Fruit fly (Drosophila melanogaster) whole organism, embryonic: ENCODE results near the gene CG14731.

Experiments
- Ada2b ChIP-seq: fragments of 200-800 bp; sonication (Bioruptor generic); IDR thresholded peaks from 2 replicates; pipeline ENCODE4 v1.3.6; 2022; ENCODE audit warnings: missing biosample characterization, missing genetic modification characterization
- BEAF-32 ChIP-seq: fragments of 200-800 bp; sonication (Bioruptor generic); optimal IDR thresholded peaks from 3 replicates; lab custom pipeline; 2017; ENCODE audit warnings: missing biosample characterization, missing genetic modification characterization, mild to moderate bottlenecking, moderate library complexity, missing genetic modification reagents
- CG12219 ChIP-seq: fragments of 200-800 bp; sonication (Bioruptor generic); optimal IDR thresholded peaks from 3 replicates; lab custom pipeline; 2018; ENCODE audit warnings: missing biosample characterization, mild to moderate bottlenecking, missing genetic modification characterization
- CG1233 ChIP-seq: fragments of 200-800 bp; sonication (Bioruptor generic); optimal IDR thresholded peaks from 4 replicates; lab custom pipeline; 2018; ENCODE audit warnings: missing biosample characterization, mild to moderate bottlenecking, missing genetic modification characterization
- CG13287 ChIP-seq: fragments of 200-800 bp; sonication (Bioruptor generic); IDR thresholded peaks from 2 replicates; pipeline ENCODE4 v1.3.6; 2022; ENCODE audit warnings: missing biosample characterization, missing genetic modification characterization; ENCODE audit not compliant: partially characterized antibody
- CG13894 ChIP-seq: fragments of 200-800 bp; sonication (Bioruptor generic); optimal IDR thresholded peaks from 3 replicates; lab custom pipeline; 2018; ENCODE audit warnings: missing biosample characterization, mild to moderate bottlenecking, missing genetic modification characterization, moderate library complexity
- CG15073 ChIP-seq: fragments of 200-800 bp; sonication (Bioruptor generic); optimal IDR thresholded peaks from 2 replicates; lab custom pipeline; 2016; ENCODE audit warnings: missing biosample characterization, missing genetic modification characterization
- CG1529 ChIP-seq: fragments of 200-800 bp; sonication (Bioruptor generic); optimal IDR thresholded peaks from 3 replicates; lab custom pipeline; 2018; ENCODE audit warnings: missing biosample characterization, missing genetic modification characterization
- CG17829 ChIP-seq: fragments of 200-800 bp; optimal IDR thresholded peaks from 2 replicates; lab custom pipeline; 2019; ENCODE audit warnings: missing biosample characterization, mild to moderate bottlenecking, missing genetic modification characterization, moderate library complexity
- CG18011 ChIP-seq: fragments of 200-800 bp; sonication (Bioruptor generic); optimal IDR thresholded peaks from 2 replicates; lab custom pipeline; 2017; ENCODE audit warnings: missing biosample characterization, missing genetic modification characterization, mild to moderate bottlenecking, moderate library complexity, missing genotype
- CG18599 ChIP-seq: fragments of 200-800 bp; sonication (Bioruptor generic); optimal IDR thresholded peaks from 3 replicates; lab custom pipeline; 2017; ENCODE audit warnings: missing biosample characterization, missing genetic modification characterization, mild to moderate bottlenecking, moderate library complexity, missing genetic modification reagents
- CG3163 ChIP-seq: fragments of 200-800 bp; sonication (Bioruptor generic); optimal IDR thresholded peaks from 3 replicates; lab custom pipeline; 2016; ENCODE audit warnings: missing biosample characterization, missing genetic modification characterization
- CG32532 ChIP-seq: fragments of 200-800 bp; sonication (Bioruptor generic); IDR thresholded peaks from 2 replicates; pipeline ENCODE4 v1.3.6; 2022; ENCODE audit warnings: missing biosample characterization, missing genetic modification characterization
- CG3407 ChIP-seq: fragments of 200-800 bp; sonication (Bioruptor generic); optimal IDR thresholded peaks from 2 replicates; lab custom pipeline; 2018; ENCODE audit warnings: missing biosample characterization, mild to moderate bottlenecking, missing genetic modification characterization
- CG34422 ChIP-seq: fragments of 200-800 bp; sonication (Bioruptor generic); IDR thresholded peaks from 3 replicates; pipeline ENCODE4 v1.3.6; 2022; ENCODE audit warnings: missing biosample characterization, missing genetic modification characterization
- CG5953 ChIP-seq: fragments of 200-800 bp; sonication (Bioruptor generic); IDR thresholded peaks from 2 replicates; pipeline ENCODE4 v1.3.6; 2022; ENCODE audit warnings: missing biosample characterization, missing genetic modification characterization
- CG7963 ChIP-seq: fragments of 200-800 bp; sonication (Bioruptor generic); IDR thresholded peaks from 3 replicates; pipeline ENCODE4 v1.3.6; 2022; ENCODE audit warnings: missing biosample characterization, missing genetic modification characterization; ENCODE audit not compliant: partially characterized antibody
- CHES-1-like ChIP-seq: fragments of 200-800 bp; sonication (Bioruptor generic); optimal IDR thresholded peaks from 2 replicates; lab custom pipeline; 2016; ENCODE audit warnings: missing biosample characterization, missing genetic modification characterization
- Dip2 ChIP-seq: fragments of 200-800 bp; sonication (Bioruptor generic); IDR thresholded peaks from 2 replicates; pipeline ENCODE4 v1.3.6; 2022; ENCODE audit warnings: missing biosample characterization, missing genetic modification characterization
- Dll ChIP-seq: fragments of 200-800 bp; sonication (Bioruptor generic); IDR thresholded peaks from 4 replicates; pipeline ENCODE4 v1.3.6; 2022; ENCODE audit warnings: missing biosample characterization, missing genetic modification characterization; ENCODE audit not compliant: partially characterized antibody
- Doc3 ChIP-seq: fragments of 200-800 bp; sonication (Bioruptor generic); IDR thresholded peaks from 3 replicates; pipeline ENCODE4 v1.3.6; 2022; ENCODE audit warnings: missing biosample characterization, missing genetic modification characterization; ENCODE audit not compliant: partially characterized antibody
- Gsc ChIP-seq: fragments of 200-800 bp; sonication (Bioruptor generic); IDR thresholded peaks from 2 replicates; pipeline ENCODE4 v1.3.6; 2022; ENCODE audit warnings: missing biosample characterization, missing genetic modification characterization
- HLHmδ ChIP-seq: fragments of 200-800 bp; sonication (Bioruptor generic); optimal IDR thresholded peaks from 2 replicates; lab custom pipeline; 2018; ENCODE audit warnings: missing biosample characterization, mild to moderate bottlenecking, missing genetic modification characterization, moderate library complexity
- MESR4 ChIP-seq: fragments of 200-800 bp; sonication (Bioruptor generic); optimal IDR thresholded peaks from 2 replicates; lab custom pipeline; 2018; ENCODE audit warnings: missing biosample characterization, mild to moderate bottlenecking, missing genetic modification characterization, moderate library complexity
- Mad ChIP-seq: fragments of 200-800 bp; sonication (Bioruptor generic); optimal IDR thresholded peaks from 2 replicates; lab custom pipeline; 2016; ENCODE audit warnings: missing biosample characterization, missing genetic modification characterization
- Meics ChIP-seq: fragments of 200-800 bp; sonication (Bioruptor generic); optimal IDR thresholded peaks from 2 replicates; lab custom pipeline; 2017; ENCODE audit warnings: missing biosample characterization, mild to moderate bottlenecking, missing genetic modification characterization
- Rfx ChIP-seq: fragments of 200-800 bp; sonication (Bioruptor generic); IDR thresholded peaks from 2 replicates; pipeline ENCODE4 v1.3.6; 2022; ENCODE audit warnings: missing biosample characterization, missing genetic modification characterization
- Scr ChIP-seq: fragments of 200-800 bp; sonication (Bioruptor generic); IDR thresholded peaks from 2 replicates; pipeline ENCODE4 v1.3.6; 2022; ENCODE audit warnings: missing biosample characterization, missing genetic modification characterization; ENCODE audit not compliant: partially characterized antibody
- YL-1 ChIP-seq: fragments of 200-800 bp; sonication (Bioruptor generic); optimal IDR thresholded peaks from 3 replicates; lab custom pipeline; 2017; ENCODE audit warnings: missing biosample characterization, mild to moderate bottlenecking, missing genetic modification characterization
- ap ChIP-seq: fragments of 200-800 bp; sonication (Bioruptor generic); IDR thresholded peaks from 2 replicates; pipeline ENCODE4 v1.3.6; 2022; ENCODE audit warnings: missing biosample characterization, missing genetic modification characterization
- bab2 ChIP-seq: fragments of 200-800 bp; sonication (Bioruptor generic); optimal IDR thresholded peaks from 2 replicates; lab custom pipeline; 2016; ENCODE audit warnings: missing biosample characterization, missing genetic modification characterization
- bcd ChIP-seq: fragments of 200-800 bp; sonication (Bioruptor generic); optimal IDR thresholded peaks from 2 replicates; lab custom pipeline; 2017; ENCODE audit warnings: missing biosample characterization, mild to moderate bottlenecking, missing genetic modification characterization
- bowl ChIP-seq: fragments of 200-800 bp; sonication (Bioruptor generic); IDR thresholded peaks from 2 replicates; pipeline ENCODE4 v1.3.6; 2022; ENCODE audit warnings: missing biosample characterization, missing genetic modification characterization
- cas ChIP-seq: fragments of 200-800 bp; sonication (Bioruptor generic); IDR thresholded peaks from 2 replicates; pipeline ENCODE4 v1.3.6; 2022; ENCODE audit warnings: missing biosample characterization, missing genetic modification characterization
- ci ChIP-seq: fragments of 200-800 bp; sonication (Bioruptor generic); IDR thresholded peaks from 3 replicates; pipeline ENCODE4 v1.3.6; 2022; ENCODE audit warnings: missing biosample characterization, missing genetic modification characterization
- dati ChIP-seq: fragments of 200-800 bp; sonication (Bioruptor generic); IDR thresholded peaks from 2 replicates; pipeline ENCODE4 v1.3.6; 2022; ENCODE audit warnings: missing biosample characterization, missing genetic modification characterization
- dm ChIP-seq: fragments of 200-800 bp; sonication (Bioruptor generic); optimal IDR thresholded peaks from 3 replicates; lab custom pipeline; 2016; ENCODE audit warnings: missing biosample characterization, missing genetic modification characterization
- dmrt11E ChIP-seq: fragments of 200-800 bp; sonication (Bioruptor generic); optimal IDR thresholded peaks from 3 replicates; lab custom pipeline; 2018; ENCODE audit warnings: missing biosample characterization, mild to moderate bottlenecking, missing genetic modification characterization, moderate library complexity
- fd3F ChIP-seq: fragments of 200-800 bp; sonication (Bioruptor generic); optimal IDR thresholded peaks from 2 replicates; lab custom pipeline; 2018; ENCODE audit warnings: missing biosample characterization, mild to moderate bottlenecking, missing genetic modification characterization, moderate library complexity
- grau ChIP-seq: fragments of 200-800 bp; optimal IDR thresholded peaks from 3 replicates; lab custom pipeline; 2019; ENCODE audit warnings: missing biosample characterization, mild to moderate bottlenecking, missing genetic modification characterization, moderate library complexity
- her ChIP-seq: fragments of 200-800 bp; sonication (Bioruptor generic); optimal IDR thresholded peaks from 2 replicates; lab custom pipeline; 2016; ENCODE audit warnings: missing biosample characterization, missing genetic modification characterization
- nmo ChIP-seq: fragments of 200-800 bp; sonication (Bioruptor generic); optimal IDR thresholded peaks from 2 replicates; lab custom pipeline; 2018; ENCODE audit warnings: missing biosample characterization, mild to moderate bottlenecking, missing genetic modification characterization, moderate library complexity
- otp ChIP-seq: fragments of 200-800 bp; sonication (Bioruptor generic); IDR thresholded peaks from 3 replicates; pipeline ENCODE4, ENCODE4 v1.3.6; 2022; ENCODE audit warnings: missing biosample characterization, missing genetic modification characterization
- p53 ChIP-seq: fragments of 200-800 bp; sonication (Bioruptor generic); optimal IDR thresholded peaks from 2 replicates; lab custom pipeline; 2016; ENCODE audit warnings: missing biosample characterization, missing genetic modification characterization
- pan ChIP-seq, 4 experiments: fragments of >200 bp in 3 of 4; fragments of 200-800 bp in 1 of 4; sonication (Bioruptor generic) in 1 of 4; optimal IDR thresholded peaks in 3 of 4; IDR thresholded peaks in 1 of 4; 2 replicates each; pipeline versions ENCODE4 v1.3.6 to Lab custom; 2017 to 2022; ENCODE audit warnings: missing biosample characterization in 2 of 4, missing genetic modification characterization in 2 of 4, mixed read lengths in 1 of 4
- pnt ChIP-seq: fragments of 200-800 bp; sonication (Bioruptor generic); optimal IDR thresholded peaks from 3 replicates; lab custom pipeline; 2016; ENCODE audit warnings: missing biosample characterization, missing genetic modification characterization
- prd ChIP-seq, 3 experiments: fragments of >200 bp in 2 of 3; fragments of 200-800 bp in 1 of 3; sonication (Bioruptor generic) in 1 of 3; optimal IDR thresholded peaks in 2 of 3; IDR thresholded peaks in 1 of 3; 2 replicates in 2 of 3; 3 replicates in 1 of 3; pipeline versions ENCODE4 v1.3.6 to Lab custom; 2017 to 2022; ENCODE audit warnings: missing biosample characterization in 1 of 3, missing genetic modification characterization in 1 of 3
- seq ChIP-seq: fragments of 200-800 bp; sonication (Bioruptor generic); IDR thresholded peaks from 2 replicates; pipeline ENCODE4 v1.3.6; 2022; ENCODE audit warnings: missing biosample characterization, missing genetic modification characterization
- tin ChIP-seq: fragments of 200-800 bp; sonication (Bioruptor generic); optimal IDR thresholded peaks from 3 replicates; lab custom pipeline; 2016; ENCODE audit warnings: missing biosample characterization, missing genetic modification characterization

Gene CG14731

dm6 chr3R:11888038-11888567, 43.0 kb upstream of the CG14731 start (continued):
- peak; percentile 0 for TF ChIP-seq CG3163 (GFP tag; lab: Kevin White, UChicago)
- peak; percentile 28; the same call in 1 of the 2 replicates for TF ChIP-seq seq (GFP tag; lab: Robert Waterston, UW)
- no peak for TF ChIP-seq bcd (GFP tag; lab: Kevin White, UChicago)
- no peak for TF ChIP-seq CG5953 (GFP tag; lab: Robert Waterston, UW)
- no peak for TF ChIP-seq dati (GFP tag; lab: Robert Waterston, UW)
- TF ChIP-seq YL-1 (GFP tag; lab: Kevin White, UChicago): no peak
- no peak for TF ChIP-seq her (GFP tag; lab: Kevin White, UChicago)
- TF ChIP-seq Rfx (GFP tag; lab: Robert Waterston, UW): peak; percentile 56
- no peak for TF ChIP-seq ap (GFP tag; lab: Robert Waterston, UW)
- no peak for TF ChIP-seq CG15073 (GFP tag; lab: Kevin White, UChicago)
- TF ChIP-seq pan (optimal IDR thresholded peaks at IDR 0.05; lab: Kevin White, UChicago): no peak
- peak in 1 of 2 experiments; percentile 22 for TF ChIP-seq pan (GFP tag; optimal IDR thresholded peaks at IDR 0.05 in 1 of 2, IDR thresholded peaks at IDR 0.05 in 1 of 2)
- no peak for TF ChIP-seq CHES-1-like
- no peak for TF ChIP-seq prd (optimal IDR thresholded peaks at IDR 0.05; lab: Kevin White, UChicago)
- peak; percentile 33; the same call in 1 of the 3 replicates for TF ChIP-seq prd (GFP tag; IDR thresholded peaks at IDR 0.05; lab: Robert Waterston, UW)
- no peak for TF ChIP-seq Dip2 (GFP tag; lab: Robert Waterston, UW)
- peak; percentile 50; the same call in 2 of the 4 replicates for TF ChIP-seq Dll (GFP tag; lab: Robert Waterston, UW)
- peak; percentile 16 for TF ChIP-seq bab2 (GFP tag; lab: Kevin White, UChicago)
- TF ChIP-seq CG1233: peak; percentile 14
- no peak for TF ChIP-seq grau (tag; lab: Kevin White, UChicago)
- no peak for TF ChIP-seq Ada2b (GFP tag; lab: Robert Waterston, UW)
- TF ChIP-seq HLHmδ (GFP tag; lab: Kevin White, UChicago): no peak
- TF ChIP-seq dmrt11E (tag; lab: Kevin White, UChicago): peak; percentile 26
- TF ChIP-seq bowl (GFP tag; lab: Robert Waterston, UW): no peak
- 0 out of 2 replicates have a peak, but pooled peaks have one; percentile 16 for TF ChIP-seq cas
- no peak for TF ChIP-seq CG34422
- TF ChIP-seq CG1529 (GFP tag; lab: Kevin White, UChicago): no peak
- TF ChIP-seq CG32532 (GFP tag; lab: Robert Waterston, UW): no peak; the same call in 1 of the 2 replicates
- TF ChIP-seq Mad (GFP tag; lab: Kevin White, UChicago): no peak
- peak; percentile 39 for TF ChIP-seq BEAF-32 (GFP tag; lab: Kevin White, UChicago)
- TF ChIP-seq CG18599 (GFP tag; lab: Kevin White, UChicago): no peak
- TF ChIP-seq ci (GFP tag; lab: Robert Waterston, UW): peak; percentile 17; the same call in 2 of the 3 replicates
- no peak for TF ChIP-seq CG12219 (GFP tag; lab: Kevin White, UChicago)
- peak; percentile 63 for TF ChIP-seq CG13287 (GFP tag; lab: Robert Waterston, UW)
- no peak for TF ChIP-seq nmo (GFP tag; lab: Kevin White, UChicago)
- peak; percentile 41 for TF ChIP-seq dm (GFP tag; lab: Kevin White, UChicago)
- peak; percentile 38; the same call in 1 of the 3 replicates for TF ChIP-seq CG7963 (GFP tag; lab: Robert Waterston, UW)
- no peak for TF ChIP-seq p53 (GFP tag; lab: Kevin White, UChicago)
- TF ChIP-seq fd3F (GFP tag; lab: Kevin White, UChicago): no peak
- TF ChIP-seq CG13894 (tag; lab: Kevin White, UChicago): no peak
- no peak for TF ChIP-seq tin (GFP tag; lab: Kevin White, UChicago)
- no peak for TF ChIP-seq Gsc (GFP tag; lab: Robert Waterston, UW)
- no peak for TF ChIP-seq CG3407 (GFP tag; lab: Kevin White, UChicago)
- no peak for TF ChIP-seq CG17829
- TF ChIP-seq CG18011 (GFP tag; lab: Kevin White, UChicago): no peak
- TF ChIP-seq Meics (GFP tag; lab: Kevin White, UChicago): peak; percentile 11
- no peak for TF ChIP-seq MESR4 (GFP tag; lab: Kevin White, UChicago)
- TF ChIP-seq pnt (GFP tag; lab: Kevin White, UChicago): no peak
- TF ChIP-seq Doc3 (GFP tag; lab: Robert Waterston, UW): 0 out of 3 replicates have a peak, but pooled peaks have one; percentile 19
- TF ChIP-seq otp: 0 out of 3 replicates have a peak, but pooled peaks have one; percentile 4
- TF ChIP-seq Scr: peak; percentile 49
